Fruit fly (Drosophila melanogaster): ENCODE results near the gene CG10375.

Gene CG10375

dm6 chr3R:23722680-23723372 is 44.7 kb upstream of the CG10375 start, which contains the start of gene CG10365 (continued):
- no peak for TF ChIP-seq prd (optimal IDR thresholded peaks at IDR 0.05)
- peak; percentile 77 for TF ChIP-seq prd (GFP tag; IDR thresholded peaks at IDR 0.05)
- peak in 1 of 2 experiments; percentile 14 for TF ChIP-seq chif (GFP tag; optimal IDR thresholded peaks at IDR 0.05)
- no peak for TF ChIP-seq gro (GFP tag; optimal IDR thresholded peaks at IDR 0.05)
- TF ChIP-seq CG9437 (GFP tag; optimal IDR thresholded peaks at IDR 0.05): peak; percentile 87
- TF ChIP-seq CG12769 (tag; optimal IDR thresholded peaks at IDR 0.05): peak; percentile 70
- peak; percentile 86 for TF ChIP-seq E2f1 (GFP tag; IDR thresholded peaks at IDR 0.05)
- peak; percentile 95 for TF ChIP-seq CG11504 (tag; optimal IDR thresholded peaks at IDR 0.05)
- peak; percentile 58 for TF ChIP-seq CG4328 (GFP tag; optimal IDR thresholded peaks at IDR 0.05)
- TF ChIP-seq PHDP (tag; optimal IDR thresholded peaks at IDR 0.05): peak; percentile 96
- peak; percentile 96 for TF ChIP-seq CG7839 (tag; optimal IDR thresholded peaks at IDR 0.05)
- TF ChIP-seq cwo (GFP tag; optimal IDR thresholded peaks at IDR 0.05): peak; percentile 90
- TF ChIP-seq Sox100B (GFP tag; optimal IDR thresholded peaks at IDR 0.05): peak; percentile 93
- TF ChIP-seq vvl (GFP tag; IDR thresholded peaks at IDR 0.05): peak; percentile 93
- peak; percentile 82 for TF ChIP-seq CG6813 (GFP tag; optimal IDR thresholded peaks at IDR 0.05)
- TF ChIP-seq dimm (GFP tag; IDR thresholded peaks at IDR 0.05): peak; percentile 59
- peak; percentile 85 for TF ChIP-seq CG8924 (tag; optimal IDR thresholded peaks at IDR 0.05)
- TF ChIP-seq Rx (GFP tag; IDR thresholded peaks at IDR 0.05): no peak
- no peak for TF ChIP-seq vfl (GFP tag; optimal IDR thresholded peaks at IDR 0.05)
- no peak for TF ChIP-seq gt (GFP tag; IDR thresholded peaks at IDR 0.05)
- TF ChIP-seq CG11093 (GFP tag; IDR thresholded peaks at IDR 0.05): peak; percentile 69; the same call in 2 of the 3 replicates
- peak; percentile 92 for TF ChIP-seq Ptx1 (GFP tag; IDR thresholded peaks at IDR 0.05)
- no peak for TF ChIP-seq ken (GFP tag; IDR thresholded peaks at IDR 0.05)
- no peak for TF ChIP-seq en (GFP tag; optimal IDR thresholded peaks at IDR 0.05)
- TF ChIP-seq CG15269 (tag; optimal IDR thresholded peaks at IDR 0.05): peak; percentile 95
- TF ChIP-seq wdn (GFP tag; IDR thresholded peaks at IDR 0.05): peak; percentile 70
- peak; percentile 96 for TF ChIP-seq gem (tag; optimal IDR thresholded peaks at IDR 0.05)
- 0 out of 2 replicates have a peak, but pooled peaks have one; percentile 13 for TF ChIP-seq bbx (GFP tag; IDR thresholded peaks at IDR 0.05; ENCODE audit: partially characterized antibody)
- peak; percentile 87 for TF ChIP-seq Rfx (GFP tag; IDR thresholded peaks at IDR 0.05)
- peak; percentile 77 for TF ChIP-seq B-H1 (GFP tag; IDR thresholded peaks at IDR 0.05)
- peak; percentile 86 for TF ChIP-seq Xrp1 (GFP tag; IDR thresholded peaks at IDR 0.05)
- peak; percentile 24; the same call in 1 of the 2 replicates for TF ChIP-seq peb (GFP tag; IDR thresholded peaks at IDR 0.05)
- no peak for TF ChIP-seq pfk (GFP tag; optimal IDR thresholded peaks at IDR 0.05)
- no peak for TF ChIP-seq amos (GFP tag; IDR thresholded peaks at IDR 0.05; ENCODE audit: partially characterized antibody)
- peak; percentile 87 for TF ChIP-seq HLH3B (GFP tag; IDR thresholded peaks at IDR 0.05)
- TF ChIP-seq sr (GFP tag; IDR thresholded peaks at IDR 0.05): 0 out of 3 replicates have a peak, but pooled peaks have one; percentile 22
- TF ChIP-seq ERR (GFP tag; optimal IDR thresholded peaks at IDR 0.05): no peak
- no peak for TF ChIP-seq CG7271 (tag; optimal IDR thresholded peaks at IDR 0.05)
- peak; percentile 6 for TF ChIP-seq CG3838 (GFP tag; optimal IDR thresholded peaks at IDR 0.05)
- TF ChIP-seq br (optimal IDR thresholded peaks at IDR 0.05): no peak
- no peak for TF ChIP-seq BEAF-32 (GFP tag; optimal IDR thresholded peaks at IDR 0.05)
- peak; percentile 76 for TF ChIP-seq CG7357 (GFP tag; IDR thresholded peaks at IDR 0.05)
- TF ChIP-seq Bdp1 (GFP tag; optimal IDR thresholded peaks at IDR 0.05): no peak
- peak; percentile 21 for TF ChIP-seq CG15514 (GFP tag; optimal IDR thresholded peaks at IDR 0.05)
- peak; percentile 5 for TF ChIP-seq CG6654 (GFP tag; optimal IDR thresholded peaks at IDR 0.05)
- TF ChIP-seq CG13123 (GFP tag; optimal IDR thresholded peaks at IDR 0.05): peak; percentile 78
- no peak for TF ChIP-seq disco-r (GFP tag; optimal IDR thresholded peaks at IDR 0.05)
- peak; percentile 89; the same call in 3 of the 4 replicates for TF ChIP-seq chinmo (GFP tag; IDR thresholded peaks at IDR 0.05; ENCODE audit: partially characterized antibody)
- peak; percentile 57 for TF ChIP-seq wor (GFP tag; IDR thresholded peaks at IDR 0.05)

All from whole organism, embryonic.